Fruit fly (Drosophila melanogaster): ENCODE data around the gene Nup154.

DNA sequence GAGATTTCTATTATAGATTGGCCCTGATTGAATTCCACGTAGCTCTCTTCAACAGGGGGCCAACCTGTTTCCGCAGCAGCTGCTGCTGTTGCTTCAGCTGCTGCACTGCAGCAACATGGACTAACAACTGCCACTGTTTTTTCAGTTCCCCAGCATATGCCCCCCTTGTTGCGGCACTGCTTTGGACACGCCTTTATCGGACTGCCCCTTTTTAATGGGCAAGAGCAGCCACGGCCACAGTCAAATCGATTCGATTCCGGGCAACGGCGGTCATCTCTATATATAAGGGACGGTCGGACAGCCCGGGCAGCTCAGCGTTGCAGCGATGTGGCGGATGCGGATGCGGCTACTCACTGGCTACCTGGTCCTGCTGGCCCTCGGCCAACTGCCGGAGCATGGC lies 10.7 kb downstream of the Nup154 start, which contains the start of gene Acp32CD:
- no peak for TF ChIP-seq Mad (GFP tag; optimal IDR thresholded peaks at IDR 0.05)
- TF ChIP-seq Sry-β (GFP tag; optimal IDR thresholded peaks at IDR 0.05) = no peak
- TF ChIP-seq gem (tag; optimal IDR thresholded peaks at IDR 0.05) = no peak
- TF ChIP-seq da (GFP tag; optimal IDR thresholded peaks at IDR 0.05) = no peak
- TF ChIP-seq CG17612 (GFP tag; IDR thresholded peaks at IDR 0.05) = no peak
- no peak for TF ChIP-seq CG10654 (GFP tag; optimal IDR thresholded peaks at IDR 0.05)
- no peak for TF ChIP-seq CG4854 (GFP tag; optimal IDR thresholded peaks at IDR 0.05)
- TF ChIP-seq Chrac-16 (GFP tag; optimal IDR thresholded peaks at IDR 0.05) = no peak
- no peak for TF ChIP-seq CG1233 (GFP tag; optimal IDR thresholded peaks at IDR 0.05)
- no peak for TF ChIP-seq CG3065 (GFP tag; optimal IDR thresholded peaks at IDR 0.05)
- TF ChIP-seq trh (GFP tag; optimal IDR thresholded peaks at IDR 0.05) = no peak
